Worm (Caenorhabditis elegans): ENCODE measurements around the gene R08B4.3.

Gene R08B4.3

ce11 chrX:11095480-11095879, 25.3 kb downstream of the R08B4.3 start (continued):
- peak; percentile 55 for TF ChIP-seq nhr-11 (tag; optimal IDR thresholded peaks at IDR 0.05)
- TF ChIP-seq tag-97 (GFP tag; IDR thresholded peaks at IDR 0.05): 0 out of 2 replicates have a peak, but pooled peaks have one; percentile 80
- peak; percentile 97 for TF ChIP-seq hmg-1.1 (GFP tag; IDR thresholded peaks at IDR 0.05)
- peak; percentile 71 for TF ChIP-seq mxl-3 (GFP tag; optimal IDR thresholded peaks at IDR 0.05)
- TF ChIP-seq Y105C5A.15 (GFP tag; IDR thresholded peaks at IDR 0.05): peak; percentile 53; the same call in 1 of the 2 replicates
- TF ChIP-seq daf-12 (tag; optimal IDR thresholded peaks at IDR 0.05): no peak
- peak; percentile 93 for TF ChIP-seq rbr-2 (tag; optimal IDR thresholded peaks at IDR 0.05)
- TF ChIP-seq nhr-237 (tag; optimal IDR thresholded peaks at IDR 0.05): no peak
- peak; percentile 4 for TF ChIP-seq fkh-10 (GFP tag; optimal IDR thresholded peaks at IDR 0.05)
- no peak for TF ChIP-seq T26A8.4 (GFP tag; IDR thresholded peaks at IDR 0.05)
- no peak for TF ChIP-seq spr-3 (GFP tag; optimal IDR thresholded peaks at IDR 0.05)
- TF ChIP-seq lin-29 (GFP tag; IDR thresholded peaks at IDR 0.05): peak; percentile 78; the same call in 1 of the 2 replicates
- peak; percentile 65 for TF ChIP-seq F49E8.2 (tag; optimal IDR thresholded peaks at IDR 0.05; ENCODE audit: borderline replicate concordance)
- TF ChIP-seq F10B5.3 (tag; optimal IDR thresholded peaks at IDR 0.05): peak; percentile 78
- TF ChIP-seq egl-43 (GFP tag; IDR thresholded peaks at IDR 0.05): no peak; the same call in none of the 2 replicates
- TF ChIP-seq nhr-48 (tag; optimal IDR thresholded peaks at IDR 0.05): peak; percentile 80
- TF ChIP-seq aha-1 (tag): peak; percentile 99
- TF ChIP-seq snpc-4 (tag; optimal IDR thresholded peaks at IDR 0.05): no peak
- 0 out of 2 replicates have a peak, but pooled peaks have one; percentile 73 for TF ChIP-seq saeg-2 (GFP tag; IDR thresholded peaks at IDR 0.05)
- peak; percentile 75; the same call in 1 of the 2 replicates for TF ChIP-seq ceh-44 (GFP tag; IDR thresholded peaks at IDR 0.05)
- peak; percentile 73 for TF ChIP-seq nhr-25 (tag; optimal IDR thresholded peaks at IDR 0.05; ENCODE audit: borderline replicate concordance, insufficient read depth)
- peak; percentile 67 for TF ChIP-seq lin-13 (GFP tag; optimal IDR thresholded peaks at IDR 0.05)
- TF ChIP-seq daf-16 (GFP tag; optimal IDR thresholded peaks at IDR 0.05): peak; percentile 54 to 95
- TF ChIP-seq daf-16 (tag; optimal IDR thresholded peaks at IDR 0.05): peak; percentile 74
- TF ChIP-seq pqm-1 (tag; optimal IDR thresholded peaks at IDR 0.05): no peak
- TF ChIP-seq dmd-9 (GFP tag; IDR thresholded peaks at IDR 0.05): peak; percentile 74; the same call in 1 of the 2 replicates
- TF ChIP-seq zfp-3 (GFP tag; conservative IDR thresholded peaks at IDR 0.05): peak; percentile 73; the same call in 1 of the 2 replicates
- TF ChIP-seq ztf-11 (tag; optimal IDR thresholded peaks at IDR 0.05): no peak
- no peak for TF ChIP-seq lin-15B (tag; optimal IDR thresholded peaks at IDR 0.05)
- TF ChIP-seq hlh-30 (tag; optimal IDR thresholded peaks at IDR 0.05; ENCODE audit: insufficient read depth): peak; percentile 78
- peak; percentile 29 for TF ChIP-seq unc-130 (GFP tag; optimal IDR thresholded peaks at IDR 0.05)
- no peak for TF ChIP-seq nhr-10 (tag; optimal IDR thresholded peaks at IDR 0.05)
- peak; percentile 84 for TF ChIP-seq D1046.2 (GFP tag; IDR thresholded peaks at IDR 0.05)
- no peak for TF ChIP-seq mes-2 (tag; optimal IDR thresholded peaks at IDR 0.05; ENCODE audit: poor library complexity, severe bottlenecking)
- TF ChIP-seq ceh-20 (GFP tag; IDR thresholded peaks at IDR 0.05): peak; percentile 89
- TF ChIP-seq madf-5 (GFP tag; IDR thresholded peaks at IDR 0.05): peak; percentile 44 to 95; a peak in 3 of 4 replicates
- TF ChIP-seq ceh-32 (tag; optimal IDR thresholded peaks at IDR 0.05; ENCODE audit: poor library complexity): peak; percentile 54
- peak; percentile 37 for TF ChIP-seq nhr-111 (GFP tag; optimal IDR thresholded peaks at IDR 0.05)
- TF ChIP-seq ZK337.2 (GFP tag; IDR thresholded peaks at IDR 0.05): peak; percentile 85
- no peak; the same call in 1 of the 2 replicates for TF ChIP-seq Y48G9A.11 (GFP tag; IDR thresholded peaks at IDR 0.05)
- TF ChIP-seq vab-7 (GFP tag; IDR thresholded peaks at IDR 0.05): no peak; the same call in 1 of the 2 replicates
- no peak for TF ChIP-seq ZK546.5 (tag; optimal IDR thresholded peaks at IDR 0.05)
- peak; percentile 41 for TF ChIP-seq ces-1 (GFP tag; optimal IDR thresholded peaks at IDR 0.05)
- TF ChIP-seq cey-2 (tag; optimal IDR thresholded peaks at IDR 0.05; ENCODE audit: borderline replicate concordance, insufficient read depth): no peak
- TF ChIP-seq dmd-6 (GFP tag; IDR thresholded peaks at IDR 0.05): peak; percentile 88
- TF ChIP-seq unc-39 (tag; optimal IDR thresholded peaks at IDR 0.05): no peak
- no peak for TF ChIP-seq set-16 (GFP tag; IDR thresholded peaks at IDR 0.05)
- peak; percentile 79 for TF ChIP-seq arid-1 (GFP tag; conservative IDR thresholded peaks at IDR 0.05)
- no peak for TF ChIP-seq ceh-82 (tag; optimal IDR thresholded peaks at IDR 0.05)
- TF ChIP-seq nhr-42 (GFP tag; IDR thresholded peaks at IDR 0.05): peak; percentile 89

Data from whole organism, L4 larva.